Worm (Caenorhabditis elegans) whole organism, mixed stage, embryonic: ENCODE data around the gene str-32.

Experiments
- M03D4.4 ChIP-seq: sonication (generic microtip); optimal IDR thresholded peaks from 2 replicates; lab custom pipeline; 2017; ENCODE audit warnings: mild to moderate bottlenecking, missing genetic modification characterization, missing compliant biosample characterization
- blmp-1 ChIP-seq: fragments of 150-350 bp; optimal IDR thresholded peaks from 2 replicates; lab custom pipeline; 2014; ENCODE audit warnings: missing biosample characterization, missing genetic modification characterization
- mab-5 ChIP-seq: fragments of 150-350 bp; optimal IDR thresholded peaks from 2 replicates; lab custom pipeline; 2014; ENCODE audit warnings: missing biosample characterization, missing genetic modification characterization
- mep-1 ChIP-seq: fragments of 150-350 bp; optimal IDR thresholded peaks from 2 replicates; lab custom pipeline; 2017; ENCODE audit warnings: missing biosample characterization, missing genetic modification reagents, missing genetic modification characterization, inconsistent platforms
- nhr-12 ChIP-seq: fragments of 150-350 bp; optimal IDR thresholded peaks from 2 replicates; lab custom pipeline; 2014; ENCODE audit warnings: missing biosample characterization, missing genetic modification characterization
- nhr-237 ChIP-seq: fragments of 150-350 bp; optimal IDR thresholded peaks from 2 replicates; lab custom pipeline; 2014; ENCODE audit warnings: missing biosample characterization, missing genetic modification characterization
- nhr-28 ChIP-seq: fragments of 150-350 bp; optimal IDR thresholded peaks from 2 replicates; lab custom pipeline; 2014; ENCODE audit warnings: missing biosample characterization, missing genetic modification characterization
- nhr-76 ChIP-seq: sonication (generic microtip); optimal IDR thresholded peaks from 2 replicates; lab custom pipeline; 2017; ENCODE audit warnings: missing biosample characterization, missing genetic modification characterization
- pha-4 ChIP-seq: fragments of 150-350 bp; optimal IDR thresholded peaks from 2 replicates; lab custom pipeline; 2018; ENCODE audit warnings: missing biosample characterization, missing genetic modification reagents, missing genetic modification characterization
- snpc-4 ChIP-seq: fragments of 150-350 bp; optimal IDR thresholded peaks from 2 replicates; lab custom pipeline; 2014; ENCODE audit warnings: missing biosample characterization, missing genetic modification characterization
- unc-62 ChIP-seq: fragments of 150-350 bp; optimal IDR thresholded peaks from 2 replicates; lab custom pipeline; 2014; ENCODE audit warnings: missing biosample characterization, missing genetic modification reagents, missing genetic modification characterization
- zip-8 ChIP-seq: fragments of 150-350 bp; optimal IDR thresholded peaks from 2 replicates; lab custom pipeline; 2014; ENCODE audit warnings: missing biosample characterization, missing genetic modification characterization
- ztf-11 ChIP-seq: fragments of 150-350 bp; optimal IDR thresholded peaks from 2 replicates; lab custom pipeline; 2014; ENCODE audit warnings: missing biosample characterization, missing genetic modification characterization

ce11 chrV:4877587-4877986, 3.7 kb downstream of the str-32 start, which contains the start of gene T19H12.6:
- TF ChIP-seq mab-5 (tag; lab: Kevin White, UChicago) (no peak), ztf-11 (tag; lab: Kevin White, UChicago) (no peak), nhr-28 (tag; lab: Kevin White, UChicago) (no peak), pha-4 (tag; lab: Kevin White, UChicago) (no peak), snpc-4 (no peak), nhr-12 (tag; lab: Kevin White, UChicago) (no peak), blmp-1 (tag; lab: Kevin White, UChicago) (no peak), mep-1 (tag; lab: Kevin White, UChicago) (no peak), zip-8 (tag; lab: Kevin White, UChicago) (no peak), nhr-237 (tag; lab: Kevin White, UChicago) (no peak), unc-62 (no peak), M03D4.4 (tag; lab: Kevin White, UChicago) (no peak), nhr-76 (tag; lab: Kevin White, UChicago) (no peak)
